Worm (Caenorhabditis elegans) whole organism, L1 larva: ENCODE measurements around the gene F59B2.9.
A peak's percentile ranks its signal among the peaks of the same experiment; 100 is the strongest.

Source experiments
- ceh-8 ChIP-seq: fragments of 200-800 bp; sonication (Bioruptor generic); optimal IDR thresholded peaks from 2 replicates; lab custom pipeline; 2018; ENCODE audit warnings: mild to moderate bottlenecking, missing genetic modification characterization, moderate library complexity, missing compliant biosample characterization
- ceh-90 ChIP-seq: sonication (generic microtip); optimal IDR thresholded peaks from 2 replicates; lab custom pipeline; 2016; ENCODE audit warnings: missing genetic modification characterization, missing compliant biosample characterization
- dpl-1 ChIP-seq, 3 experiments: fragments of 150-350 bp in 2 of 3; sonication (generic microtip) in 1 of 3; optimal IDR thresholded peaks; 2 replicates each; lab custom pipeline; 2014 to 2017; ENCODE audit warnings: missing biosample characterization in 3 of 3, missing genetic modification characterization in 3 of 3, missing genetic modification reagents in 3 of 3
- efl-1 ChIP-seq, 4 experiments: fragments of 150-350 bp; optimal IDR thresholded peaks in 3 of 4; peaks in 1 of 4; 1 replicate in 1 of 4; 2 replicates in 3 of 4; lab custom pipeline; 2014; ENCODE audit warnings: missing biosample characterization in 2 of 4, missing genetic modification characterization in 2 of 4, missing genetic modification reagents in 2 of 4
- ets-5 ChIP-seq: fragments of 200-800 bp; sonication (Bioruptor generic); IDR thresholded peaks from 2 replicates; pipeline ENCODE4 v1.3.6; 2022; ENCODE audit warnings: missing genetic modification characterization, missing compliant biosample characterization
- fkh-4 ChIP-seq: sonication (generic microtip); optimal IDR thresholded peaks from 2 replicates; lab custom pipeline; 2016; ENCODE audit warnings: missing compliant biosample characterization, missing genetic modification characterization, borderline replicate concordance
- fos-1 ChIP-seq: fragments of 150-350 bp; optimal IDR thresholded peaks from 2 replicates; lab custom pipeline; 2014; ENCODE audit warnings: missing biosample characterization, missing genetic modification characterization
- lin-35 ChIP-seq, 2 experiments: fragments of 150-350 bp; optimal IDR thresholded peaks; 2 replicates each; lab custom pipeline; 2014; ENCODE audit warnings: missing biosample characterization in 2 of 2, missing genetic modification characterization in 2 of 2, missing genetic modification reagents in 2 of 2
- lir-3 ChIP-seq: sonication (generic microtip); optimal IDR thresholded peaks from 2 replicates; lab custom pipeline; 2016; ENCODE audit warnings: mild to moderate bottlenecking, missing genetic modification characterization, moderate library complexity, missing compliant biosample characterization; ENCODE audit not compliant: poor library complexity
- mab-9 ChIP-seq: fragments of 200-800 bp; sonication (Bioruptor generic); IDR thresholded peaks from 2 replicates; pipeline ENCODE4 v1.3.6; 2022; ENCODE audit warnings: missing genetic modification reagents, missing genetic modification characterization, missing compliant biosample characterization
- mep-1 ChIP-seq: fragments of 150-350 bp; optimal IDR thresholded peaks from 2 replicates; lab custom pipeline; 2014; ENCODE audit warnings: missing biosample characterization, missing genetic modification characterization
- nhr-237 ChIP-seq: fragments of 150-350 bp; optimal IDR thresholded peaks from 2 replicates; lab custom pipeline; 2014; ENCODE audit warnings: missing biosample characterization, missing genetic modification characterization
- nhr-28 ChIP-seq: fragments of 150-350 bp; optimal IDR thresholded peaks from 2 replicates; lab custom pipeline; 2014; ENCODE audit warnings: missing biosample characterization, missing genetic modification characterization
- nhr-47 ChIP-seq: sonication (generic microtip); optimal IDR thresholded peaks from 2 replicates; lab custom pipeline; 2016; ENCODE audit warnings: mild to moderate bottlenecking, missing genetic modification characterization, moderate library complexity, missing compliant biosample characterization
- nhr-71 ChIP-seq: sonication (generic microtip); optimal IDR thresholded peaks from 2 replicates; lab custom pipeline; 2016; ENCODE audit warnings: mild to moderate bottlenecking, missing genetic modification characterization, moderate library complexity, missing compliant biosample characterization
- nhr-77 ChIP-seq: fragments of 150-350 bp; optimal IDR thresholded peaks from 2 replicates; lab custom pipeline; 2014; ENCODE audit warnings: missing biosample characterization, missing genetic modification characterization
- nhr-84 ChIP-seq: sonication (generic microtip); optimal IDR thresholded peaks from 2 replicates; lab custom pipeline; 2017; ENCODE audit warnings: missing biosample characterization, missing genetic modification characterization
- rnt-1 ChIP-seq: sonication (generic microtip); optimal IDR thresholded peaks from 2 replicates; lab custom pipeline; 2016; ENCODE audit warnings: mild to moderate bottlenecking, missing genetic modification characterization, moderate library complexity, missing compliant biosample characterization
- skn-1 ChIP-seq: fragments of 150-350 bp; optimal IDR thresholded peaks from 2 replicates; lab custom pipeline; 2014; ENCODE audit warnings: missing biosample characterization, missing genetic modification characterization
- snu-23 ChIP-seq: sonication (generic microtip); optimal IDR thresholded peaks from 2 replicates; lab custom pipeline; 2016; ENCODE audit warnings: missing genetic modification characterization, missing compliant biosample characterization
- sptf-1 ChIP-seq: fragments of 150-350 bp; optimal IDR thresholded peaks from 2 replicates; lab custom pipeline; 2014; ENCODE audit warnings: missing biosample characterization, missing genetic modification characterization
- swsn-7 ChIP-seq: sonication (generic microtip); optimal IDR thresholded peaks from 2 replicates; lab custom pipeline; 2016; ENCODE audit warnings: missing genetic modification characterization, missing compliant biosample characterization
- unc-98 ChIP-seq: fragments of 200-800 bp; sonication (Bioruptor generic); IDR thresholded peaks from 2 replicates; pipeline ENCODE4 v1.3.6; 2022; ENCODE audit warnings: missing genetic modification characterization, missing compliant biosample characterization
- xbp-1 ChIP-seq: sonication (generic microtip); optimal IDR thresholded peaks from 2 replicates; lab custom pipeline; 2016; ENCODE audit warnings: missing genetic modification characterization, missing compliant biosample characterization

Gene F59B2.9

DNA sequence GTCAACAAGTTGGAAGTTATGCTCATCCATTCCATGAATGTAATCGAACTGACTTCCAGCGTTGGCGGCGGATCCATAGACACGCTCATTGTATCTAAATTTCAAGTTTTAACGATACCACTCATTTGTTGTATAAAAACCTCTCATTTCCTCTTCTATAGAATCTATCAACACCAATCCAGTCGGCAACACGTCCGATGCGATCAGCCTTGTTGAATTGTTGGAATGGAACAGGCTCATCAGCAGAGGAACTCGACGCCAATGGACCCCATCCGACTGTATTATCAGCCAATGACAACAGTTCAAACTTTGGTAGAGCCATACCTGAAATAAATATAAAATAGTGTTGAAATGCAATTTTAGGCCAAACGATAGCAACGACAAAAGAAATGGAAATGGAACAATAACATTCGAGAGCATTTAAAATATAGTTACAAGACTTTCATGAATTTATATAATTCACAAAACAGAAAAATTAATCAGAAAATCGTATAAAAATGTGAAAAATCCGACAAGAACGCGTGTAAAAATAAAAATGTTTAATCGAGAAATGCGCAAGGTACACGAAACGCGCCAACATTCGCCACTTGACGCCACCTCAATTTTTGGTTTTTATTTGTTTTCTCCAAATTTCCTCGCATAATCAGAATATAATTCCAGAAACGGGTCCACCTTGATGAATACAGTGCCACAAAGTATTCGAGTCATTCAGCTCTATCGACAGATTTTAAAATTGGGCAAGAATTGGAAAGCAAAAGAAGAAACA, 40.8 kb downstream of the F59B2.9 start, which contains the start of the genes eif-3.D and R08D7.4 (continued):
- TF ChIP-seq nhr-84 (no peak), nhr-28 (tag; lab: Kevin White, UChicago) (no peak), swsn-7 (tag; lab: Kevin White, UChicago) (peak; percentile 75), snu-23 (peak; percentile 77)

DNA sequence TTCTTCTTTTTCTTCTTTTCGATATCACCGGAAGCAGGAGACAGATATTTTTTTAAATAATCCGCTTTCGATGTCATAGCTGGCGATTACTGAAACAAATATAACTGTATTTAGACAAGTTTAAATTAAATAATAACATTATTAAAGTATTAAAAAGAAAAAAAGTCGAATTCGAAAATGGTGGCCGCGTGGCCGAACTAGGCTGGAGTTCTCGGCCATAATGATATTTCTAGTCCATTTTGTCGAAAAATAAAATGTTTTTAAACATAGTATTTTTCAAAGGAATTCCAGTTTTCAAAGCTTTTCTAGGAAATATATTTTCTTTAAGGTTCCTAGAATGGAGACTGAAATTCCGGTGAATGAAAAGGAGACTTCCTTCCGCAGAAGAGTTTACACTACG, 44.6 kb downstream of the F59B2.9 start, which contains the start of the genes bud-13 and rpap-2:
Gene bud-13, minus strand, starts transcription at position 89 of the 400 bp plus-strand sequence.
Gene rpap-2, plus strand, starts transcription at position 329 of the 400 bp plus-strand sequence.
- TF ChIP-seq lir-3, result peak; percentile 27
- TF ChIP-seq nhr-47 (tag; lab: Kevin White, UChicago), result peak; percentile 27
- peak; percentile 65 for TF ChIP-seq ceh-90 (tag; lab: Kevin White, UChicago)
- TF ChIP-seq efl-1 (optimal IDR thresholded peaks at IDR 0.05; lab: Kevin White, UChicago), result no peak
- peak in 1 of 2 experiments; percentile 11 for TF ChIP-seq efl-1 (GFP tag; optimal IDR thresholded peaks at IDR 0.05 in 1 of 2; lab: Kevin White, UChicago)
- peak; percentile 15 for TF ChIP-seq mep-1 (tag; lab: Kevin White, UChicago)
- no peak for TF ChIP-seq fos-1
- no peak for TF ChIP-seq skn-1
- TF ChIP-seq rnt-1 (tag; lab: Kevin White, UChicago), result peak; percentile 63
- peak in 1 of 3 experiments; percentile 12 for TF ChIP-seq dpl-1 (GFP tag; optimal IDR thresholded peaks at IDR 0.05; lab: Kevin White, UChicago)
- TF ChIP-seq fkh-4 (tag; lab: Kevin White, UChicago), result peak; percentile 32
- TF ChIP-seq mab-9 (GFP tag; lab: Robert Waterston, UW), result no peak
- no peak for TF ChIP-seq unc-98 (GFP tag; lab: Robert Waterston, UW)

DNA sequence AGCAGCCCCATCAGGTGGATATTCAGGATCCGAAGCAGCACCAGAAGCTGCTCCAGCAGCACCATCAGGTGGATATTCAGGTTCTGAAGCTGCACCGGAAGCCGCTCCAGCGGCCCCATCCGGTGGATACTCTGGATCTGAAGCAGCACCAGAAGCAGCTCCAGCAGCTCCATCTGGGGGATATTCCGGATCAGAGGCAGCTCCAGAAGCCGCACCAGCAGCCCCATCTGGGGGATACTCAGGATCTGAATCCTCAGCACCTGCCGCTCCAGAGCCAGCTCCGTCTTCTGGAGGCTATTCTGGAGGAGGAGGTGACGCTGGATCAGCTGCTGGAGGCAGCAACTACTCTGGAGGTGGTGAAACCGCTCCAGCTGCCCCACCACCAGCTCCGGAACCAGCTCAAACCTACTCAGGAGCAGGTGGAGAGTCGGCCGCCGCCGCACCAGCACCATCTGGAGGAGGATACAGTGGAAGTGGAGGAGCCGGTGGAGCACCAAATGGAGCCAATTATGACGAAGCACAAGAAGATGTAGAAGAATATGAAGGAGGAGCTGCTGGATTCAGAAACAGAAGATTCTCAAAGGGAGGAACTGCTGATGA, 47.4 kb downstream of the F59B2.9 start:
- TF ChIP-seq nhr-71 (tag; lab: Kevin White, UChicago), result no peak
- no peak for TF ChIP-seq efl-1 (optimal IDR thresholded peaks at IDR 0.05; lab: Kevin White, UChicago)
- peak in 1 of 2 experiments; percentile 38 for TF ChIP-seq efl-1 (GFP tag; optimal IDR thresholded peaks at IDR 0.05 in 1 of 2; lab: Kevin White, UChicago)
- TF ChIP-seq ceh-8, result peak; percentile 45

DNA sequence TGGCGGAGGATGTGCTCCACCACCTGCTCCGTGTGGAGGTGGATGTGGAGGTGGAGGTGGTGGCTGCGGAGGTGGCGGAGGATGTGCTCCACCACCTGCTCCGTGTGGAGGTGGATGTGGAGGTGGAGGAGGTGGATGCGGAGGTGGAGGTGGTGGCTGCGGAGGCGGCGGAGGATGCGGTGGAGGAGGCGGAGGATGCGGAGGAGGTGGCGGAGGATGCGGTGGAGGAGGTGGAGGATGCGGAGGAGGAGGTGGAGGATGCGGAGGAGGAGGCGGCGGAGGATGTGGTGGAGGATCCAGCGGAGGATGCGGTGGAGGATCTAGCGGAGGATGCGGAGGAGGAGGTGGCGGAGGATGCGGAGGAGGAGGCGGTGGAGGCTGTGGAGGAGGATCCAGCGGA, 49.7 kb downstream of the F59B2.9 start:
- TF ChIP-seq rnt-1 (tag; lab: Kevin White, UChicago), result no peak
- TF ChIP-seq ceh-8, result peak; percentile 68
- TF ChIP-seq, all 84 proteins: peak for 1

DNA sequence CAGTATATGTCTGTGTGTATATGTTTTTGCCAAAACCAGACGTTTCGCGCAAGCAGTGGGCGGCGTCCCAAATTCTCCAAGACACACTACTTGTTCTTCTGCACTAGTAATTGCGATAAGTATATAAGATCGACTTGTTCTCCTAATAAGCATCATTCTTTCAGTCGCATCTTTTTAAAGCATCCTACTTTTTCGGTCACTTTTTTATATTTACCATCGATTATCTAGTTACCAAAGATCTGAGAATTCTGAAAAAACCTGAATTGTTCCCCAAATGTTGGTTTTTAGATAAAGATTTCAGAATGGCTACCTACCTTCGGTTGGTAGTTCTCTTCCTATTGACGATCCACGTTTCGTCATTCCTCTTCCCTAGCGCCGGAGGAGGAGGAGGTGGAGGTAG, 50.2 kb downstream of the F59B2.9 start, which contains the start of gene grl-25:
Gene grl-25, plus strand, starts transcription at position 301 of the 400 bp plus-strand sequence.
- TF ChIP-seq nhr-237 (tag; lab: Kevin White, UChicago) (no peak), xbp-1 (no peak), ets-5 (GFP tag; lab: Robert Waterston, UW) (no peak), lin-35 (GFP tag; optimal IDR thresholded peaks at IDR 0.05; lab: Kevin White, UChicago) (no peak), snu-23 (no peak), nhr-77 (tag; lab: Kevin White, UChicago) (no peak), sptf-1 (tag; lab: Kevin White, UChicago) (no peak)
